Fruit fly (Drosophila melanogaster) whole organism, embryonic: ENCODE results near the gene gpp.

Source experiments
- Adf1 ChIP-seq: fragments of 200-800 bp; sonication (Bioruptor generic); IDR thresholded peaks from 2 replicates; pipeline ENCODE4 v1.3.6; 2022; ENCODE audit warnings: missing biosample characterization, missing genetic modification characterization
- B-H1 ChIP-seq: fragments of 200-800 bp; sonication (Bioruptor generic); IDR thresholded peaks from 3 replicates; pipeline ENCODE4 v1.3.6; 2022; ENCODE audit warnings: missing biosample characterization, missing genetic modification characterization
- CG10543 ChIP-seq: fragments of 200-800 bp; sonication (Bioruptor generic); optimal IDR thresholded peaks from 3 replicates; lab custom pipeline; 2017; ENCODE audit warnings: missing biosample characterization, mild to moderate bottlenecking, missing genetic modification characterization, moderate library complexity
- CG11093 ChIP-seq: fragments of 200-800 bp; sonication (Bioruptor generic); IDR thresholded peaks from 3 replicates; pipeline ENCODE4 v1.3.6; 2022; ENCODE audit warnings: missing biosample characterization, missing genetic modification characterization
- CG12071 ChIP-seq: fragments of 200-800 bp; sonication (Bioruptor generic); optimal IDR thresholded peaks from 3 replicates; lab custom pipeline; 2018; ENCODE audit warnings: missing biosample characterization, mild to moderate bottlenecking, missing genetic modification characterization
- CG12219 ChIP-seq: fragments of 200-800 bp; sonication (Bioruptor generic); optimal IDR thresholded peaks from 3 replicates; lab custom pipeline; 2018; ENCODE audit warnings: missing biosample characterization, mild to moderate bottlenecking, missing genetic modification characterization
- CG13775 ChIP-seq: fragments of 200-800 bp; sonication (Bioruptor generic); optimal IDR thresholded peaks from 3 replicates; lab custom pipeline; 2017; ENCODE audit warnings: missing biosample characterization, mild to moderate bottlenecking, missing genetic modification characterization
- CG14965 ChIP-seq: fragments of 200-800 bp; sonication (Bioruptor generic); optimal IDR thresholded peaks from 2 replicates; lab custom pipeline; 2016; ENCODE audit warnings: missing biosample characterization, missing genetic modification characterization, borderline replicate concordance
- CG15514 ChIP-seq: fragments of 200-800 bp; sonication (Bioruptor generic); optimal IDR thresholded peaks from 3 replicates; lab custom pipeline; 2017; ENCODE audit warnings: missing biosample characterization, missing genetic modification characterization, mild to moderate bottlenecking, moderate library complexity, missing genetic modification reagents
- CG1647 ChIP-seq: fragments of 200-800 bp; sonication (Bioruptor generic); optimal IDR thresholded peaks from 3 replicates; lab custom pipeline; 2016; ENCODE audit warnings: missing biosample characterization, missing genetic modification characterization
- CG16779 ChIP-seq: fragments of 200-800 bp; sonication (Bioruptor generic); IDR thresholded peaks from 2 replicates; pipeline ENCODE4 v1.3.6; 2022; ENCODE audit warnings: missing biosample characterization, missing genetic modification characterization
- CG17328 ChIP-seq: fragments of 200-800 bp; sonication (Bioruptor generic); IDR thresholded peaks from 2 replicates; pipeline ENCODE4 v1.3.6; 2022; ENCODE audit warnings: missing biosample characterization, missing genetic modification characterization
- CG1792 ChIP-seq: fragments of 200-800 bp; sonication (Bioruptor generic); optimal IDR thresholded peaks from 2 replicates; lab custom pipeline; 2016; ENCODE audit warnings: missing biosample characterization, missing genetic modification characterization
- CG18764 ChIP-seq: fragments of 200-800 bp; sonication (Bioruptor generic); optimal IDR thresholded peaks from 3 replicates; lab custom pipeline; 2016; ENCODE audit warnings: missing biosample characterization, missing genetic modification characterization
- CG6791 ChIP-seq: fragments of 200-800 bp; sonication (Bioruptor generic); IDR thresholded peaks from 3 replicates; pipeline ENCODE4 v1.3.6; 2022; ENCODE audit warnings: missing biosample characterization, missing genetic modification characterization; ENCODE audit not compliant: partially characterized antibody
- CG7357 ChIP-seq: fragments of 200-800 bp; sonication (Bioruptor generic); IDR thresholded peaks from 3 replicates; pipeline ENCODE4 v1.3.6; 2022; ENCODE audit warnings: missing biosample characterization, missing genetic modification characterization
- CG7556 ChIP-seq: fragments of 200-800 bp; sonication (Bioruptor generic); optimal IDR thresholded peaks from 2 replicates; lab custom pipeline; 2017; ENCODE audit warnings: missing biosample characterization, mild to moderate bottlenecking, missing genetic modification characterization
- CG7839 ChIP-seq: fragments of 200-800 bp; sonication (Bioruptor generic); optimal IDR thresholded peaks from 3 replicates; lab custom pipeline; 2018; ENCODE audit warnings: missing biosample characterization, mild to moderate bottlenecking, missing genetic modification characterization, moderate library complexity
- CG7987 ChIP-seq: fragments of 200-800 bp; sonication (Bioruptor generic); optimal IDR thresholded peaks from 2 replicates; lab custom pipeline; 2018; ENCODE audit warnings: missing biosample characterization, mild to moderate bottlenecking, missing genetic modification characterization, moderate library complexity
- CG9876 ChIP-seq: fragments of 200-800 bp; sonication (Bioruptor generic); optimal IDR thresholded peaks from 2 replicates; lab custom pipeline; 2016; ENCODE audit warnings: missing biosample characterization, missing genetic modification characterization
- Camta ChIP-seq: fragments of 200-800 bp; sonication (Bioruptor generic); optimal IDR thresholded peaks from 2 replicates; lab custom pipeline; 2016; ENCODE audit warnings: missing biosample characterization, missing genetic modification characterization
- Dip2 ChIP-seq: fragments of 200-800 bp; sonication (Bioruptor generic); IDR thresholded peaks from 2 replicates; pipeline ENCODE4 v1.3.6; 2022; ENCODE audit warnings: missing biosample characterization, missing genetic modification characterization
- Drgx ChIP-seq: fragments of 200-800 bp; sonication (Bioruptor generic); IDR thresholded peaks from 2 replicates; pipeline ENCODE4 v1.3.6; 2022; ENCODE audit warnings: missing biosample characterization, missing genetic modification characterization
- Elba2 ChIP-seq: fragments of 200-800 bp; sonication (Bioruptor generic); optimal IDR thresholded peaks from 3 replicates; lab custom pipeline; 2016; ENCODE audit warnings: missing biosample characterization, missing genetic modification characterization
- HLH54F ChIP-seq: fragments of 200-800 bp; sonication (Bioruptor generic); optimal IDR thresholded peaks from 3 replicates; lab custom pipeline; 2016; ENCODE audit warnings: missing biosample characterization, missing genetic modification characterization
- Hr3 ChIP-seq: fragments of 200-800 bp; sonication (Bioruptor generic); optimal IDR thresholded peaks from 3 replicates; lab custom pipeline; 2016; ENCODE audit warnings: missing biosample characterization, missing genetic modification characterization
- Lpt ChIP-seq: fragments of >200 bp; optimal IDR thresholded peaks from 2 replicates; lab custom pipeline; 2018; ENCODE audit warnings: missing biosample characterization, missing genetic modification characterization
- Mad ChIP-seq: fragments of 200-800 bp; sonication (Bioruptor generic); optimal IDR thresholded peaks from 2 replicates; lab custom pipeline; 2016; ENCODE audit warnings: missing biosample characterization, missing genetic modification characterization
- Max ChIP-seq: fragments of 200-800 bp; sonication (Bioruptor generic); optimal IDR thresholded peaks from 2 replicates; lab custom pipeline; 2016; ENCODE audit warnings: missing biosample characterization, mild to moderate bottlenecking, missing genetic modification characterization
- Nf-YC ChIP-seq: fragments of 200-800 bp; optimal IDR thresholded peaks from 3 replicates; lab custom pipeline; 2019; ENCODE audit warnings: missing biosample characterization, mild to moderate bottlenecking, missing genetic modification characterization, moderate library complexity
- Oli ChIP-seq: fragments of 200-800 bp; sonication (Bioruptor generic); optimal IDR thresholded peaks from 2 replicates; lab custom pipeline; 2018; ENCODE audit warnings: missing biosample characterization, mild to moderate bottlenecking, missing genetic modification characterization, moderate library complexity
- Ptx1 ChIP-seq: fragments of 200-800 bp; sonication (Bioruptor generic); IDR thresholded peaks from 2 replicates; pipeline ENCODE4 v1.3.6; 2022; ENCODE audit warnings: missing biosample characterization, missing genetic modification characterization
- Scr ChIP-seq: fragments of 200-800 bp; sonication (Bioruptor generic); IDR thresholded peaks from 2 replicates; pipeline ENCODE4 v1.3.6; 2022; ENCODE audit warnings: missing biosample characterization, missing genetic modification characterization; ENCODE audit not compliant: partially characterized antibody
- Sin3A ChIP-seq: fragments of >200 bp; optimal IDR thresholded peaks from 2 replicates; lab custom pipeline; 2018
- Spps ChIP-seq: fragments of 200-800 bp; sonication (Bioruptor generic); optimal IDR thresholded peaks from 2 replicates; lab custom pipeline; 2018; ENCODE audit warnings: missing biosample characterization, mild to moderate bottlenecking, missing genetic modification characterization
- chn ChIP-seq: fragments of 200-800 bp; sonication (Bioruptor generic); optimal IDR thresholded peaks from 2 replicates; lab custom pipeline; 2016; ENCODE audit warnings: missing biosample characterization, missing genetic modification characterization
- dimm ChIP-seq: fragments of 200-800 bp; sonication (Bioruptor generic); IDR thresholded peaks from 2 replicates; pipeline ENCODE4 v1.3.6; 2022; ENCODE audit warnings: missing biosample characterization, missing genetic modification characterization
- fd96Cb ChIP-seq: fragments of 200-800 bp; sonication (Bioruptor generic); optimal IDR thresholded peaks from 2 replicates; lab custom pipeline; 2018; ENCODE audit warnings: missing biosample characterization, mild to moderate bottlenecking, missing genetic modification characterization, moderate library complexity
- gcm ChIP-seq: fragments of 200-800 bp; sonication (Bioruptor generic); optimal IDR thresholded peaks from 2 replicates; lab custom pipeline; 2019; ENCODE audit warnings: missing biosample characterization, mild to moderate bottlenecking, missing genetic modification characterization, moderate library complexity
- gro ChIP-seq: fragments of 200-800 bp; sonication (Bioruptor generic); optimal IDR thresholded peaks from 2 replicates; lab custom pipeline; 2016; ENCODE audit warnings: missing biosample characterization, missing genetic modification characterization
- hb ChIP-seq: fragments of 200-800 bp; sonication (Bioruptor generic); IDR thresholded peaks from 3 replicates; pipeline ENCODE4 v1.3.6; 2022; ENCODE audit warnings: missing biosample characterization, missing genetic modification characterization; ENCODE audit not compliant: partially characterized antibody
- hbn ChIP-seq: fragments of 200-800 bp; sonication (Bioruptor generic); IDR thresholded peaks from 2 replicates; pipeline ENCODE4 v1.3.6; 2022; ENCODE audit warnings: missing biosample characterization, missing genetic modification characterization; ENCODE audit not compliant: partially characterized antibody
- row ChIP-seq: fragments of 200-800 bp; sonication (Bioruptor generic); IDR thresholded peaks from 3 replicates; pipeline ENCODE4 v1.3.6; 2022; ENCODE audit warnings: missing biosample characterization, missing genetic modification characterization
- so ChIP-seq: fragments of 200-800 bp; sonication (Bioruptor generic); IDR thresholded peaks from 3 replicates; pipeline ENCODE4 v1.3.6; 2022; ENCODE audit warnings: missing biosample characterization, missing genetic modification characterization
- sug ChIP-seq: fragments of 200-800 bp; optimal IDR thresholded peaks from 2 replicates; lab custom pipeline; 2019; ENCODE audit warnings: missing biosample characterization, mild to moderate bottlenecking, missing genetic modification characterization, moderate library complexity
- tap ChIP-seq: fragments of 200-800 bp; optimal IDR thresholded peaks from 3 replicates; lab custom pipeline; 2019; ENCODE audit warnings: missing biosample characterization, mild to moderate bottlenecking, missing genetic modification characterization, moderate library complexity
- tll ChIP-seq, 2 experiments: fragments of 200-800 bp in 1 of 2; fragments of >200 bp in 1 of 2; sonication (Bioruptor generic) in 1 of 2; optimal IDR thresholded peaks; 2 replicates each; lab custom pipeline; 2017 to 2019; ENCODE audit warnings: missing biosample characterization in 2 of 2, missing genetic modification characterization in 2 of 2, mild to moderate bottlenecking in 1 of 2, moderate library complexity in 1 of 2
- trh ChIP-seq: fragments of 200-800 bp; sonication (Bioruptor generic); optimal IDR thresholded peaks from 2 replicates; lab custom pipeline; 2016; ENCODE audit warnings: missing biosample characterization, missing genetic modification characterization
- unc-4 ChIP-seq: fragments of 200-800 bp; sonication (Bioruptor generic); IDR thresholded peaks from 2 replicates; pipeline ENCODE4 v1.3.6; 2022; ENCODE audit warnings: missing biosample characterization, missing genetic modification characterization; ENCODE audit not compliant: partially characterized antibody
- vvl ChIP-seq: fragments of 200-800 bp; sonication (Bioruptor generic); IDR thresholded peaks from 2 replicates; pipeline ENCODE4 v1.3.6; 2022; ENCODE audit warnings: missing biosample characterization, missing genetic modification characterization
- zen2 ChIP-seq: fragments of 200-800 bp; sonication (Bioruptor generic); IDR thresholded peaks from 3 replicates; pipeline ENCODE4 v1.3.6; 2022; ENCODE audit warnings: missing biosample characterization, missing genetic modification characterization; ENCODE audit not compliant: partially characterized antibody

Gene gpp

dm6 chr3R:6404174-6404573 lies 2.5 kb upstream of the gpp start (continued):
- TF ChIP-seq Adf1 (GFP tag; lab: Robert Waterston, UW) (no peak), Lpt (GFP tag; lab: Kevin White, UChicago) (no peak), trh (peak; percentile 74), CG13775 (GFP tag; lab: Kevin White, UChicago) (peak; percentile 73), CG16779 (no peak; the same call in 1 of the 2 replicates), unc-4 (no peak), fd96Cb (peak; percentile 77), CG12071 (GFP tag; lab: Kevin White, UChicago) (peak; percentile 57), CG1792 (GFP tag; lab: Kevin White, UChicago) (peak; percentile 28), B-H1 (GFP tag; lab: Robert Waterston, UW) (peak; percentile 87; the same call in 2 of the 3 replicates), Drgx (GFP tag; lab: Robert Waterston, UW) (peak; percentile 89), Oli (tag; lab: Kevin White, UChicago) (peak; percentile 81), CG15514 (peak; percentile 72), tap (tag; lab: Kevin White, UChicago) (peak; percentile 70), CG7556 (GFP tag; lab: Kevin White, UChicago) (peak; percentile 79), zen2 (GFP tag; lab: Robert Waterston, UW) (no peak), CG9876 (GFP tag; lab: Kevin White, UChicago) (no peak), Ptx1 (peak; percentile 93), CG18764 (GFP tag; lab: Kevin White, UChicago) (peak; percentile 44), tll (GFP tag; optimal IDR thresholded peaks at IDR 0.05; lab: Kevin White, UChicago) (no peak), CG12219 (GFP tag; lab: Kevin White, UChicago) (peak; percentile 73), HLH54F (peak; percentile 62), Camta (GFP tag; lab: Kevin White, UChicago) (peak; percentile 77), Spps (tag; lab: Kevin White, UChicago) (peak; percentile 66), hbn (GFP tag; lab: Robert Waterston, UW) (no peak), Scr (GFP tag; lab: Robert Waterston, UW) (no peak), Sin3A (lab: Kevin White, UChicago) (no peak), CG7839 (tag; lab: Kevin White, UChicago) (peak; percentile 85), chn (GFP tag; lab: Kevin White, UChicago) (peak; percentile 66), sug (tag; lab: Kevin White, UChicago) (peak; percentile 31), CG10543 (GFP tag; lab: Kevin White, UChicago) (peak; percentile 33), Dip2 (GFP tag; lab: Robert Waterston, UW) (no peak), gro (peak; percentile 23), CG11093 (GFP tag; lab: Robert Waterston, UW) (peak; percentile 60; the same call in 2 of the 3 replicates), vvl (GFP tag; lab: Robert Waterston, UW) (peak; percentile 94), row (GFP tag; lab: Robert Waterston, UW) (peak; percentile 90), gcm (GFP tag; lab: Kevin White, UChicago) (peak; percentile 70), hb (GFP tag; lab: Robert Waterston, UW) (no peak), CG7357 (GFP tag; lab: Robert Waterston, UW) (peak; percentile 72; the same call in 2 of the 3 replicates), Hr3 (GFP tag; lab: Kevin White, UChicago) (peak; percentile 80), CG6791 (no peak), CG14965 (GFP tag; lab: Kevin White, UChicago) (peak; percentile 34), CG7987 (GFP tag; lab: Kevin White, UChicago) (no peak), dimm (no peak), Nf-YC (tag; lab: Kevin White, UChicago) (peak; percentile 41), Max (GFP tag; lab: Kevin White, UChicago) (peak; percentile 60), Elba2 (no peak), Mad (GFP tag; lab: Kevin White, UChicago) (peak; percentile 17), CG1647 (GFP tag; lab: Kevin White, UChicago) (peak; percentile 45), so (GFP tag; lab: Robert Waterston, UW) (peak; percentile 87), CG17328 (GFP tag; lab: Robert Waterston, UW) (peak; percentile 90)
